Worm (Caenorhabditis elegans): ENCODE data around the gene Y32H12A.7.

- TF ChIP-seq mep-1 (tag; optimal IDR thresholded peaks at IDR 0.05): no peak
- TF ChIP-seq snpc-4 (tag; optimal IDR thresholded peaks at IDR 0.05): no peak
- no peak for TF ChIP-seq cnd-1 (tag; optimal IDR thresholded peaks at IDR 0.05)
- no peak for TF ChIP-seq nhr-28 (tag; optimal IDR thresholded peaks at IDR 0.05)
- TF ChIP-seq tbx-8 (GFP tag; optimal IDR thresholded peaks at IDR 0.05): no peak
Measured at ce11 chrIII:5395746-5396145, 10.5 kb upstream of the Y32H12A.7 start.

Measured in whole organism, mixed stage, embryonic.